Fruit fly (Drosophila melanogaster): ENCODE results near the gene bur.

dm6 chr2L:21195331-21195730, 15.8 kb upstream of the bur start:
- no peak for TF ChIP-seq insv (optimal IDR thresholded peaks at IDR 0.05)
- TF ChIP-seq h (optimal IDR thresholded peaks at IDR 0.05), result no peak

Measured in Kc167 (cell line).